Fruit fly (Drosophila melanogaster): ENCODE measurements around the gene CG6414.

- TF ChIP-seq Hr39 (GFP tag; optimal IDR thresholded peaks at IDR 0.05) (no peak), acj6 (GFP tag; optimal IDR thresholded peaks at IDR 0.05) (no peak), dsx (GFP tag; optimal IDR thresholded peaks at IDR 0.05; ENCODE audit: poor library complexity, severe bottlenecking) (no peak), OdsH (GFP tag; optimal IDR thresholded peaks at IDR 0.05) (no peak), Gug (GFP tag; IDR thresholded peaks at IDR 0.05) (no peak), CG10631 (GFP tag; optimal IDR thresholded peaks at IDR 0.05) (no peak), CG6163 (GFP tag; IDR thresholded peaks at IDR 0.05) (no peak), Blimp-1 (GFP tag; optimal IDR thresholded peaks at IDR 0.05) (no peak), dac (GFP tag; optimal IDR thresholded peaks at IDR 0.05) (no peak), CG31627 (GFP tag; optimal IDR thresholded peaks at IDR 0.05) (no peak), Hr38 (GFP tag; optimal IDR thresholded peaks at IDR 0.05) (no peak), CG15336 (GFP tag; IDR thresholded peaks at IDR 0.05) (no peak), achi (GFP tag; optimal IDR thresholded peaks at IDR 0.05) (no peak)
These were observed 40.5 kb downstream of the CG6414 start, which contains the start of gene CG42541 for dm6 chrX:3930528-3931251.

Measured in whole organism, prepupa.